Fruit fly (Drosophila melanogaster): ENCODE data around the gene CG13473.

CG13473 gene

DNA sequence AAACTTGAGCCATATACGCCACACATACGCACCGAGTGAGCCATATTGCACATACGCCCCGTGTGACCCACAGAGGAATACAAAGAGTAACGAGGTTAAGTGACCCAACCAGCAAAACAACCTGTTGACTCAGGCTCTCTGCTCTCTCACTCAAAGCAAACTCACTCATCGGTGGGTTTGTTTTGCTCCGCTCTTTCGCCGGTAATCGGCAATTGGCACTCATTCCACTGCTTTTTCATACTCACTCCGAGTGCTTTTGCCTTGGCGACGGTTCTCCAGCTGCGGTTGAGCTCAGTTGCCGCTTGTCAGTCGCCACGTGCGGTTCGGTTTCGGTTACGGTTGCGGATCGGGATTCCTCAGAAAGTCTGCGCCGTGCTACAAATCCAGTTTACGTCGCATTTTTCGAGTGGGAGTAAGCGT is 22.1 kb upstream of the CG13473 start (continued):
- TF ChIP-seq ash1 (GFP tag; optimal IDR thresholded peaks at IDR 0.05) (no peak), onecut (GFP tag; IDR thresholded peaks at IDR 0.05) (no peak), Oli (tag; optimal IDR thresholded peaks at IDR 0.05) (no peak), CG13894 (tag; optimal IDR thresholded peaks at IDR 0.05) (peak; percentile 62), Dbx (GFP tag; IDR thresholded peaks at IDR 0.05) (no peak), bsh (GFP tag; optimal IDR thresholded peaks at IDR 0.05) (no peak), CG8478 (optimal IDR thresholded peaks at IDR 0.05) (no peak), CG11695 (GFP tag; IDR thresholded peaks at IDR 0.05) (no peak), Dfd (GFP tag; optimal IDR thresholded peaks at IDR 0.05) (no peak), fd64A (GFP tag; optimal IDR thresholded peaks at IDR 0.05) (no peak), Sry-δ (GFP tag; optimal IDR thresholded peaks at IDR 0.05) (no peak), MTF-1 (GFP tag; optimal IDR thresholded peaks at IDR 0.05; ENCODE audit: borderline replicate concordance) (peak; percentile 9), Spps (tag; optimal IDR thresholded peaks at IDR 0.05) (no peak), CG34224 (GFP tag; IDR thresholded peaks at IDR 0.05; ENCODE audit: partially characterized antibody) (peak; percentile 56; the same call in 2 of the 3 replicates), CG17829 (tag; optimal IDR thresholded peaks at IDR 0.05) (no peak), h (optimal IDR thresholded peaks at IDR 0.05) (no peak), Oaz (GFP tag; IDR thresholded peaks at IDR 0.05) (no peak), CG1792 (GFP tag; optimal IDR thresholded peaks at IDR 0.05) (peak; percentile 1), Ravus (GFP tag; IDR thresholded peaks at IDR 0.05) (no peak), NfI (GFP tag; optimal IDR thresholded peaks at IDR 0.05) (no peak), zf30C (GFP tag; optimal IDR thresholded peaks at IDR 0.05) (no peak), CG13123 (GFP tag; optimal IDR thresholded peaks at IDR 0.05) (no peak), NK7.1 (GFP tag; optimal IDR thresholded peaks at IDR 0.05) (no peak), CG11093 (GFP tag; IDR thresholded peaks at IDR 0.05) (no peak), CG17385 (GFP tag; optimal IDR thresholded peaks at IDR 0.05) (peak; percentile 23), Elba2 (GFP tag; optimal IDR thresholded peaks at IDR 0.05) (no peak), pum (GFP tag; optimal IDR thresholded peaks at IDR 0.05) (no peak), jumu (GFP tag; optimal IDR thresholded peaks at IDR 0.05) (no peak), Doc2 (GFP tag; IDR thresholded peaks at IDR 0.05) (no peak), hth (optimal IDR thresholded peaks at IDR 0.05) (no peak), Fer3 (tag; optimal IDR thresholded peaks at IDR 0.05) (peak; percentile 32), ftz-f1 (GFP tag; optimal IDR thresholded peaks at IDR 0.05) (peak; percentile 65), pnt (GFP tag; optimal IDR thresholded peaks at IDR 0.05) (no peak), CG1647 (GFP tag; optimal IDR thresholded peaks at IDR 0.05) (no peak), CG34376 (GFP tag; optimal IDR thresholded peaks at IDR 0.05) (peak; percentile 59), salm (tag; optimal IDR thresholded peaks at IDR 0.05) (no peak), CG16779 (GFP tag; IDR thresholded peaks at IDR 0.05) (peak; percentile 58; the same call in 1 of the 2 replicates), CG3281 (GFP tag; optimal IDR thresholded peaks at IDR 0.05) (no peak), z (GFP tag; IDR thresholded peaks at IDR 0.05) (peak; percentile 98), CG11456 (GFP tag; IDR thresholded peaks at IDR 0.05) (no peak), ci (GFP tag; IDR thresholded peaks at IDR 0.05) (peak; percentile 60; the same call in 1 of the 3 replicates), inv (GFP tag; IDR thresholded peaks at IDR 0.05; ENCODE audit: partially characterized antibody) (peak; percentile 33; the same call in 1 of the 2 replicates), aop (GFP tag; IDR thresholded peaks at IDR 0.05) (no peak), tin (GFP tag; optimal IDR thresholded peaks at IDR 0.05) (no peak), bowl (GFP tag; IDR thresholded peaks at IDR 0.05) (no peak), CrebB (tag; optimal IDR thresholded peaks at IDR 0.05) (no peak), CG10959 (GFP tag; IDR thresholded peaks at IDR 0.05) (no peak), Lim3 (GFP tag; IDR thresholded peaks at IDR 0.05) (no peak), ttk (GFP tag; IDR thresholded peaks at IDR 0.05) (no peak), HmgZ (tag; optimal IDR thresholded peaks at IDR 0.05) (no peak), zfh2 (GFP tag; optimal IDR thresholded peaks at IDR 0.05) (no peak), Dip3 (GFP tag; optimal IDR thresholded peaks at IDR 0.05) (no peak), abd-A (tag; optimal IDR thresholded peaks at IDR 0.05) (no peak), cas (GFP tag; IDR thresholded peaks at IDR 0.05) (0 out of 2 replicates have a peak, but pooled peaks have one; percentile 15)
